Fruit fly (Drosophila melanogaster) whole organism, embryonic: Measurements from ENCODE around the gene Ekar.
A peak's percentile ranks its signal among the peaks of the same experiment; 100 is the strongest.

ENCODE experiments used
- BEAF-32 ChIP-seq: fragments of 200-800 bp; sonication (Bioruptor generic); optimal IDR thresholded peaks from 3 replicates; lab custom pipeline; 2017; ENCODE audit warnings: missing biosample characterization, missing genetic modification characterization, mild to moderate bottlenecking, moderate library complexity, missing genetic modification reagents
- Bdp1 ChIP-seq: fragments of 200-800 bp; sonication (Bioruptor generic); optimal IDR thresholded peaks from 3 replicates; lab custom pipeline; 2016; ENCODE audit warnings: missing biosample characterization, missing genetic modification characterization
- CG1024 ChIP-seq: fragments of 200-800 bp; sonication (Bioruptor generic); IDR thresholded peaks from 2 replicates; pipeline ENCODE4 v1.3.6; 2022; ENCODE audit warnings: missing biosample characterization, missing genetic modification characterization
- CG11093 ChIP-seq: fragments of 200-800 bp; sonication (Bioruptor generic); IDR thresholded peaks from 3 replicates; pipeline ENCODE4 v1.3.6; 2022; ENCODE audit warnings: missing biosample characterization, missing genetic modification characterization
- CG13424 ChIP-seq: fragments of 200-800 bp; sonication (Bioruptor generic); optimal IDR thresholded peaks from 2 replicates; lab custom pipeline; 2019; ENCODE audit warnings: missing biosample characterization, mild to moderate bottlenecking, missing genetic modification characterization, moderate library complexity
- CG1602 ChIP-seq: fragments of 200-800 bp; sonication (Bioruptor generic); optimal IDR thresholded peaks from 3 replicates; lab custom pipeline; 2016; ENCODE audit warnings: missing biosample characterization, missing genetic modification characterization
- CG1603 ChIP-seq: fragments of 200-800 bp; sonication (Bioruptor generic); optimal IDR thresholded peaks from 2 replicates; lab custom pipeline; 2019; ENCODE audit warnings: missing biosample characterization, mild to moderate bottlenecking, missing genetic modification characterization, moderate library complexity
- CG16813 ChIP-seq: fragments of 200-800 bp; sonication (Bioruptor generic); IDR thresholded peaks from 3 replicates; pipeline ENCODE4 v1.3.6; 2022; ENCODE audit warnings: missing biosample characterization, missing genetic modification characterization; ENCODE audit not compliant: partially characterized antibody
- CG17359 ChIP-seq: fragments of 200-800 bp; sonication (Bioruptor generic); optimal IDR thresholded peaks from 3 replicates; lab custom pipeline; 2018; ENCODE audit warnings: missing biosample characterization, mild to moderate bottlenecking, missing genetic modification characterization, moderate library complexity
- CG17568 ChIP-seq: fragments of 200-800 bp; sonication (Bioruptor generic); optimal IDR thresholded peaks from 2 replicates; lab custom pipeline; 2018; ENCODE audit warnings: missing biosample characterization, mild to moderate bottlenecking, missing genetic modification characterization, moderate library complexity
- CG17802 ChIP-seq: fragments of 200-800 bp; sonication (Bioruptor generic); optimal IDR thresholded peaks from 2 replicates; lab custom pipeline; 2018; ENCODE audit warnings: missing biosample characterization, mild to moderate bottlenecking, missing genetic modification characterization, moderate library complexity
- CG2120 ChIP-seq: fragments of 200-800 bp; sonication (Bioruptor generic); optimal IDR thresholded peaks from 3 replicates; lab custom pipeline; 2016; ENCODE audit warnings: missing biosample characterization, missing genetic modification characterization
- CG2712 ChIP-seq: fragments of 200-800 bp; optimal IDR thresholded peaks from 3 replicates; lab custom pipeline; 2019; ENCODE audit warnings: missing biosample characterization, mild to moderate bottlenecking, missing genetic modification characterization, moderate library complexity
- CG3163 ChIP-seq: fragments of 200-800 bp; sonication (Bioruptor generic); optimal IDR thresholded peaks from 3 replicates; lab custom pipeline; 2016; ENCODE audit warnings: missing biosample characterization, missing genetic modification characterization
- CG3407 ChIP-seq: fragments of 200-800 bp; sonication (Bioruptor generic); optimal IDR thresholded peaks from 2 replicates; lab custom pipeline; 2018; ENCODE audit warnings: missing biosample characterization, mild to moderate bottlenecking, missing genetic modification characterization
- CG3995 ChIP-seq: fragments of 200-800 bp; sonication (Bioruptor generic); optimal IDR thresholded peaks from 3 replicates; lab custom pipeline; 2016; ENCODE audit warnings: missing biosample characterization, missing genetic modification characterization
- CG6272 ChIP-seq: fragments of 200-800 bp; sonication (Bioruptor generic); IDR thresholded peaks from 2 replicates; pipeline ENCODE4 v1.3.6; 2022; ENCODE audit warnings: missing biosample characterization, missing genetic modification characterization
- CG6791 ChIP-seq: fragments of 200-800 bp; sonication (Bioruptor generic); IDR thresholded peaks from 3 replicates; pipeline ENCODE4 v1.3.6; 2022; ENCODE audit warnings: missing biosample characterization, missing genetic modification characterization; ENCODE audit not compliant: partially characterized antibody
- CG6813 ChIP-seq: fragments of 200-800 bp; sonication (Bioruptor generic); optimal IDR thresholded peaks from 2 replicates; lab custom pipeline; 2017; ENCODE audit warnings: missing biosample characterization, missing genetic modification characterization, mild to moderate bottlenecking, moderate library complexity, missing genetic modification reagents
- CG7357 ChIP-seq: fragments of 200-800 bp; sonication (Bioruptor generic); IDR thresholded peaks from 3 replicates; pipeline ENCODE4 v1.3.6; 2022; ENCODE audit warnings: missing biosample characterization, missing genetic modification characterization
- CG7786 ChIP-seq: fragments of 200-800 bp; sonication (Bioruptor generic); optimal IDR thresholded peaks from 2 replicates; lab custom pipeline; 2016; ENCODE audit warnings: missing biosample characterization, missing genetic modification characterization
- CG8359 ChIP-seq: fragments of 200-800 bp; sonication (Bioruptor generic); optimal IDR thresholded peaks from 2 replicates; lab custom pipeline; 2017; ENCODE audit warnings: missing biosample characterization, mild to moderate bottlenecking, missing genetic modification characterization, borderline replicate concordance
- CG9797 ChIP-seq: fragments of 200-800 bp; sonication (Bioruptor generic); optimal IDR thresholded peaks from 3 replicates; lab custom pipeline; 2018; ENCODE audit warnings: missing biosample characterization, mild to moderate bottlenecking, missing genetic modification characterization
- CG9876 ChIP-seq: fragments of 200-800 bp; sonication (Bioruptor generic); optimal IDR thresholded peaks from 2 replicates; lab custom pipeline; 2016; ENCODE audit warnings: missing biosample characterization, missing genetic modification characterization
- CHES-1-like ChIP-seq: fragments of 200-800 bp; sonication (Bioruptor generic); optimal IDR thresholded peaks from 2 replicates; lab custom pipeline; 2016; ENCODE audit warnings: missing biosample characterization, missing genetic modification characterization
- Chrac-16 ChIP-seq: fragments of 200-800 bp; sonication (Bioruptor generic); optimal IDR thresholded peaks from 3 replicates; lab custom pipeline; 2016; ENCODE audit warnings: missing biosample characterization, missing genetic modification characterization
- Hand ChIP-seq: fragments of 200-800 bp; sonication (Bioruptor generic); optimal IDR thresholded peaks from 2 replicates; lab custom pipeline; 2017; ENCODE audit warnings: mild to moderate bottlenecking, missing biosample characterization, missing genetic modification reagents, missing genetic modification characterization
- Hr51 ChIP-seq, 2 experiments: fragments of 200-800 bp; sonication (Bioruptor generic); optimal IDR thresholded peaks; 2 replicates in 1 of 2; 3 replicates in 1 of 2; lab custom pipeline; 2016 to 2018; ENCODE audit warnings: missing biosample characterization in 2 of 2, missing genetic modification characterization in 2 of 2, mild to moderate bottlenecking in 1 of 2, moderate library complexity in 1 of 2
- NfI ChIP-seq: fragments of 200-800 bp; sonication (Bioruptor generic); optimal IDR thresholded peaks from 3 replicates; lab custom pipeline; 2018; ENCODE audit warnings: missing biosample characterization, mild to moderate bottlenecking, missing genetic modification characterization, moderate library complexity
- Opbp ChIP-seq: fragments of 200-800 bp; sonication (Bioruptor generic); IDR thresholded peaks from 3 replicates; pipeline ENCODE4 v1.3.6; 2022; ENCODE audit warnings: missing biosample characterization, missing genetic modification characterization; ENCODE audit not compliant: partially characterized antibody
- Sry-β ChIP-seq: fragments of 200-800 bp; sonication (Bioruptor generic); optimal IDR thresholded peaks from 2 replicates; lab custom pipeline; 2018; ENCODE audit warnings: missing biosample characterization, mild to moderate bottlenecking, missing genetic modification characterization, moderate library complexity
- Sry-δ ChIP-seq: fragments of 200-800 bp; sonication (Bioruptor generic); optimal IDR thresholded peaks from 2 replicates; lab custom pipeline; 2016; ENCODE audit warnings: missing biosample characterization, missing genetic modification characterization
- Xbp1 ChIP-seq: fragments of 200-800 bp; sonication (Bioruptor generic); optimal IDR thresholded peaks from 3 replicates; lab custom pipeline; 2016; ENCODE audit warnings: missing biosample characterization, mild to moderate bottlenecking, missing genetic modification characterization
- bsh ChIP-seq, 2 experiments: fragments of 200-800 bp; sonication (Bioruptor generic); optimal IDR thresholded peaks; 2 replicates each; lab custom pipeline; 2017 to 2018; ENCODE audit warnings: mild to moderate bottlenecking in 2 of 2, missing biosample characterization in 2 of 2, missing genetic modification characterization in 2 of 2, moderate library complexity in 1 of 2
- caup ChIP-seq: fragments of 200-800 bp; sonication (Bioruptor generic); optimal IDR thresholded peaks from 3 replicates; lab custom pipeline; 2017; ENCODE audit warnings: missing biosample characterization, mild to moderate bottlenecking, missing genetic modification characterization, moderate library complexity; ENCODE audit not compliant: severe bottlenecking
- crol ChIP-seq: fragments of 200-800 bp; sonication (Bioruptor generic); IDR thresholded peaks from 2 replicates; pipeline ENCODE4 v1.3.6; 2022; ENCODE audit warnings: missing biosample characterization, missing genetic modification characterization
- dm ChIP-seq: fragments of 200-800 bp; sonication (Bioruptor generic); optimal IDR thresholded peaks from 3 replicates; lab custom pipeline; 2016; ENCODE audit warnings: missing biosample characterization, missing genetic modification characterization
- dysf ChIP-seq: fragments of 200-800 bp; sonication (Bioruptor generic); IDR thresholded peaks from 3 replicates; pipeline ENCODE4 v1.3.6; 2022; ENCODE audit warnings: missing biosample characterization, missing genetic modification characterization
- esg ChIP-seq: fragments of 200-800 bp; sonication (Bioruptor generic); conservative IDR thresholded peaks from 2 replicates; pipeline ENCODE4 v1.3.6; 2022; ENCODE audit warnings: missing biosample characterization, missing genetic modification characterization
- gro ChIP-seq: fragments of 200-800 bp; sonication (Bioruptor generic); optimal IDR thresholded peaks from 2 replicates; lab custom pipeline; 2016; ENCODE audit warnings: missing biosample characterization, missing genetic modification characterization
- her ChIP-seq: fragments of 200-800 bp; sonication (Bioruptor generic); optimal IDR thresholded peaks from 2 replicates; lab custom pipeline; 2016; ENCODE audit warnings: missing biosample characterization, missing genetic modification characterization
- maf-S ChIP-seq: fragments of 200-800 bp; sonication (Bioruptor generic); optimal IDR thresholded peaks from 2 replicates; lab custom pipeline; 2016; ENCODE audit warnings: missing biosample characterization, missing genetic modification characterization
- nmo ChIP-seq: fragments of 200-800 bp; sonication (Bioruptor generic); optimal IDR thresholded peaks from 2 replicates; lab custom pipeline; 2018; ENCODE audit warnings: missing biosample characterization, mild to moderate bottlenecking, missing genetic modification characterization, moderate library complexity
- otp ChIP-seq: fragments of 200-800 bp; sonication (Bioruptor generic); IDR thresholded peaks from 3 replicates; pipeline ENCODE4, ENCODE4 v1.3.6; 2022; ENCODE audit warnings: missing biosample characterization, missing genetic modification characterization
- tll ChIP-seq, 2 experiments: fragments of 200-800 bp in 1 of 2; fragments of >200 bp in 1 of 2; sonication (Bioruptor generic) in 1 of 2; optimal IDR thresholded peaks; 2 replicates each; lab custom pipeline; 2017 to 2019; ENCODE audit warnings: missing biosample characterization in 2 of 2, missing genetic modification characterization in 2 of 2, mild to moderate bottlenecking in 1 of 2, moderate library complexity in 1 of 2
- unc-4 ChIP-seq: fragments of 200-800 bp; sonication (Bioruptor generic); IDR thresholded peaks from 2 replicates; pipeline ENCODE4 v1.3.6; 2022; ENCODE audit warnings: missing biosample characterization, missing genetic modification characterization; ENCODE audit not compliant: partially characterized antibody
- vfl ChIP-seq: fragments of 200-800 bp; sonication (Bioruptor generic); optimal IDR thresholded peaks from 2 replicates; lab custom pipeline; 2016; ENCODE audit warnings: missing biosample characterization, missing genetic modification characterization

The Ekar gene

dm6 chr4:694917-695720 is 48.8 kb upstream of the Ekar start (continued):
- TF ChIP-seq CG17359 = peak; percentile 5
- TF ChIP-seq CG7786 (GFP tag; lab: Kevin White, UChicago) = no peak
- no peak for TF ChIP-seq CG9797
- TF ChIP-seq otp (GFP tag; lab: Robert Waterston, UW) = no peak
- peak; percentile 8 for TF ChIP-seq Chrac-16 (GFP tag; lab: Kevin White, UChicago)
- no peak for TF ChIP-seq CG11093 (GFP tag; lab: Robert Waterston, UW)
- no peak for TF ChIP-seq tll (GFP tag; optimal IDR thresholded peaks at IDR 0.05; lab: Kevin White, UChicago)
- TF ChIP-seq CHES-1-like (GFP tag; lab: Kevin White, UChicago) = no peak
- TF ChIP-seq CG8359 (GFP tag; lab: Kevin White, UChicago) = no peak
- TF ChIP-seq Hr51 (GFP tag; optimal IDR thresholded peaks at IDR 0.05; lab: Kevin White, UChicago) = no peak
- TF ChIP-seq bsh (GFP tag; optimal IDR thresholded peaks at IDR 0.05; lab: Kevin White, UChicago) = peak in 1 of 2 experiments; percentile 4
- TF ChIP-seq CG3163 = no peak
- TF ChIP-seq CG6791 (GFP tag; lab: Robert Waterston, UW) = no peak
- TF ChIP-seq CG6272 (GFP tag; lab: Robert Waterston, UW) = no peak
- TF ChIP-seq vfl (GFP tag; lab: Kevin White, UChicago) = no peak
- no peak for TF ChIP-seq her (GFP tag; lab: Kevin White, UChicago)
- TF ChIP-seq gro = no peak
- TF ChIP-seq CG3407 = no peak
- TF ChIP-seq Bdp1 = no peak
- no peak for TF ChIP-seq crol (GFP tag; lab: Robert Waterston, UW)
- no peak for TF ChIP-seq CG6813 (GFP tag; lab: Kevin White, UChicago)
- no peak for TF ChIP-seq maf-S (GFP tag; lab: Kevin White, UChicago)

- no peak for TF ChIP-seq NfI
- peak; percentile 98 for TF ChIP-seq CG1024
- TF ChIP-seq Opbp = no peak; the same call in 1 of the 3 replicates
- peak; percentile 30; the same call in 1 of the 2 replicates for TF ChIP-seq unc-4 (GFP tag; lab: Robert Waterston, UW)
- peak; percentile 95 for TF ChIP-seq CG1603 (tag; lab: Kevin White, UChicago)
- TF ChIP-seq CG17568 (GFP tag; lab: Kevin White, UChicago) = no peak
- TF ChIP-seq CG16813 (GFP tag; lab: Robert Waterston, UW) = peak; percentile 58; the same call in 2 of the 3 replicates
- peak; percentile 51 for TF ChIP-seq CG3995 (GFP tag; lab: Kevin White, UChicago)
- no peak for TF ChIP-seq dysf (GFP tag; lab: Robert Waterston, UW)
- no peak for TF ChIP-seq esg (GFP tag; lab: Robert Waterston, UW)
- peak; percentile 95 for TF ChIP-seq CG7357
- TF ChIP-seq CG2712 (tag; lab: Kevin White, UChicago) = peak; percentile 25
- TF ChIP-seq Sry-β (GFP tag; lab: Kevin White, UChicago) = peak; percentile 20
- TF ChIP-seq CG13424 = peak; percentile 9
- no peak for TF ChIP-seq caup (GFP tag; lab: Kevin White, UChicago)
- peak; percentile 67 for TF ChIP-seq nmo (GFP tag; lab: Kevin White, UChicago)
- TF ChIP-seq Xbp1 (GFP tag; lab: Kevin White, UChicago) = peak; percentile 42
- peak; percentile 5 for TF ChIP-seq CG2120 (GFP tag; lab: Kevin White, UChicago)
- TF ChIP-seq dm (GFP tag; lab: Kevin White, UChicago) = peak; percentile 11
- peak; percentile 97 for TF ChIP-seq CG17802
- peak; percentile 88 for TF ChIP-seq Sry-δ (GFP tag; lab: Kevin White, UChicago)
- TF ChIP-seq Hand (GFP tag; lab: Kevin White, UChicago) = no peak
- peak; percentile 17 for TF ChIP-seq CG1602 (GFP tag; lab: Kevin White, UChicago)
- peak; percentile 77 for TF ChIP-seq BEAF-32 (GFP tag; lab: Kevin White, UChicago)
- TF ChIP-seq CG9876 (GFP tag; lab: Kevin White, UChicago) = no peak
Measured at dm6 chr4:670905-671419, 24.6 kb upstream of the Ekar start, which contains the start of gene CG11360. CG11360 (plus strand) TSS chr4:671142.
